Worm (Caenorhabditis elegans): ENCODE data around the gene nhx-3.

DNA sequence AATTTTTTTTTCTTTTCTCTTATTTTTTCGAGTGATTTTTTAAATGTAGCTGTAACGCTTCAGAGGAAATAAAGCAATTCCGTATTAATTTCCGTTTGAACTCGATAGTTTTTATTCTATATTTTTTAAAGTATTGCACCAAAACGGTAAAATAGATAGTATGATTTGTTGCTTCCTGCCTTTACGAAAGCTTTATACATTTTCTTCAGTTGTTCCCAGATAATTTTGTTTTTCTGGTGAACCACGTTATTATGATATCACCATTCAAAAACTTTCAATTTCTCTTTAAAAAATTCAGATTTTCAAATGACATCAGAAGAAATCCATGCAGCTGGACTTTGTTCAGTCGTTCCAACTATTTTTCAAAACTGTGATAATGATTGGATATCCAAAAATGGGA, 30.4 kb downstream of the nhx-3 start, which contains the start of gene srb-18:
- TF ChIP-seq nhr-6 (tag; optimal IDR thresholded peaks at IDR 0.05), result no peak
- no peak for TF ChIP-seq unc-62 (GFP tag; optimal IDR thresholded peaks at IDR 0.05)
- no peak for TF ChIP-seq aly-2 (tag; optimal IDR thresholded peaks at IDR 0.05)
- TF ChIP-seq nhr-25 (tag; optimal IDR thresholded peaks at IDR 0.05), result no peak
- no peak for TF ChIP-seq ZK546.5 (tag; optimal IDR thresholded peaks at IDR 0.05)
- TF ChIP-seq F13H6.1 (tag; optimal IDR thresholded peaks at IDR 0.05), result no peak

Data from whole organism, L2 larva.